Fruit fly (Drosophila melanogaster) whole organism, embryonic: ENCODE data around the gene kis.

ENCODE experiments used
- Aef1 ChIP-seq: fragments of 200-800 bp; sonication (Bioruptor generic); IDR thresholded peaks from 3 replicates; pipeline ENCODE4 v1.3.6; 2022; ENCODE audit warnings: missing biosample characterization, missing genetic modification characterization
- Bteb2 ChIP-seq: fragments of 200-800 bp; sonication (Bioruptor generic); optimal IDR thresholded peaks from 2 replicates; lab custom pipeline; 2016; ENCODE audit warnings: missing biosample characterization, missing genetic modification characterization
- CG12219 ChIP-seq: fragments of 200-800 bp; sonication (Bioruptor generic); optimal IDR thresholded peaks from 3 replicates; lab custom pipeline; 2018; ENCODE audit warnings: missing biosample characterization, mild to moderate bottlenecking, missing genetic modification characterization
- CG12236 ChIP-seq: fragments of 200-800 bp; sonication (Bioruptor generic); optimal IDR thresholded peaks from 2 replicates; lab custom pipeline; 2016; ENCODE audit warnings: missing biosample characterization, missing genetic modification characterization
- CG15601 ChIP-seq: fragments of 200-800 bp; sonication (Bioruptor generic); optimal IDR thresholded peaks from 3 replicates; lab custom pipeline; 2019; ENCODE audit warnings: missing biosample characterization, mild to moderate bottlenecking, missing genetic modification characterization, moderate library complexity
- CG16815 ChIP-seq: fragments of 200-800 bp; sonication (Bioruptor generic); optimal IDR thresholded peaks from 3 replicates; lab custom pipeline; 2017; ENCODE audit warnings: missing biosample characterization, mild to moderate bottlenecking, missing genetic modification characterization
- CG17568 ChIP-seq: fragments of 200-800 bp; sonication (Bioruptor generic); optimal IDR thresholded peaks from 2 replicates; lab custom pipeline; 2018; ENCODE audit warnings: missing biosample characterization, mild to moderate bottlenecking, missing genetic modification characterization, moderate library complexity
- CG18619 ChIP-seq: fragments of 200-800 bp; sonication (Bioruptor generic); optimal IDR thresholded peaks from 3 replicates; lab custom pipeline; 2017; ENCODE audit warnings: missing biosample characterization, mild to moderate bottlenecking, missing genetic modification characterization
- CG2116 ChIP-seq: fragments of 200-800 bp; sonication (Bioruptor generic); optimal IDR thresholded peaks from 3 replicates; lab custom pipeline; 2018; ENCODE audit warnings: missing biosample characterization, mild to moderate bottlenecking, missing genetic modification characterization
- CG2199 ChIP-seq: fragments of 200-800 bp; sonication (Bioruptor generic); IDR thresholded peaks from 3 replicates; pipeline ENCODE4 v1.3.6; 2022; ENCODE audit warnings: missing biosample characterization, missing genetic modification characterization
- CG31224 ChIP-seq: fragments of 200-800 bp; sonication (Bioruptor generic); IDR thresholded peaks from 2 replicates; pipeline ENCODE4 v1.3.6; 2022; ENCODE audit warnings: missing biosample characterization, missing genetic modification characterization
- CG31441 ChIP-seq: fragments of 200-800 bp; sonication (Bioruptor generic); IDR thresholded peaks from 2 replicates; pipeline ENCODE4 v1.3.6; 2022; ENCODE audit warnings: missing biosample characterization, missing genetic modification characterization
- CG32532 ChIP-seq: fragments of 200-800 bp; sonication (Bioruptor generic); IDR thresholded peaks from 2 replicates; pipeline ENCODE4 v1.3.6; 2022; ENCODE audit warnings: missing biosample characterization, missing genetic modification characterization
- CG34224 ChIP-seq: fragments of 200-800 bp; sonication (Bioruptor generic); IDR thresholded peaks from 3 replicates; pipeline ENCODE4 v1.3.6; 2022; ENCODE audit warnings: missing biosample characterization, missing genetic modification characterization; ENCODE audit not compliant: partially characterized antibody
- CG3726 ChIP-seq: fragments of 200-800 bp; sonication (Bioruptor generic); IDR thresholded peaks from 3 replicates; pipeline ENCODE4, ENCODE4 v1.3.6; 2022; ENCODE audit warnings: missing biosample characterization, missing genetic modification characterization
- CG4730 ChIP-seq: fragments of 200-800 bp; sonication (Bioruptor generic); IDR thresholded peaks from 2 replicates; pipeline ENCODE4 v1.3.6; 2022; ENCODE audit warnings: missing biosample characterization, missing genetic modification characterization
- CG6254 ChIP-seq: fragments of 200-800 bp; sonication (Bioruptor generic); optimal IDR thresholded peaks from 3 replicates; lab custom pipeline; 2017; ENCODE audit warnings: mild to moderate bottlenecking, missing biosample characterization, missing genetic modification reagents, missing genetic modification characterization
- CG7357 ChIP-seq: fragments of 200-800 bp; sonication (Bioruptor generic); IDR thresholded peaks from 3 replicates; pipeline ENCODE4 v1.3.6; 2022; ENCODE audit warnings: missing biosample characterization, missing genetic modification characterization
- CG7839 ChIP-seq: fragments of 200-800 bp; sonication (Bioruptor generic); optimal IDR thresholded peaks from 3 replicates; lab custom pipeline; 2018; ENCODE audit warnings: missing biosample characterization, mild to moderate bottlenecking, missing genetic modification characterization, moderate library complexity
- CG8089 ChIP-seq: fragments of 200-800 bp; sonication (Bioruptor generic); optimal IDR thresholded peaks from 3 replicates; lab custom pipeline; 2016; ENCODE audit warnings: missing biosample characterization, missing genetic modification characterization
- Dfd ChIP-seq, 2 experiments: fragments of >200 bp; optimal IDR thresholded peaks; 2 replicates each; lab custom pipeline; 2017; ENCODE audit warnings: missing biosample characterization in 2 of 2, missing genetic modification characterization in 2 of 2
- Dll ChIP-seq: fragments of 200-800 bp; sonication (Bioruptor generic); IDR thresholded peaks from 4 replicates; pipeline ENCODE4 v1.3.6; 2022; ENCODE audit warnings: missing biosample characterization, missing genetic modification characterization; ENCODE audit not compliant: partially characterized antibody
- Fer1 ChIP-seq: fragments of 200-800 bp; sonication (Bioruptor generic); optimal IDR thresholded peaks from 2 replicates; lab custom pipeline; 2017; ENCODE audit warnings: missing biosample characterization, mild to moderate bottlenecking, missing genetic modification characterization
- HLH54F ChIP-seq: fragments of 200-800 bp; sonication (Bioruptor generic); optimal IDR thresholded peaks from 3 replicates; lab custom pipeline; 2016; ENCODE audit warnings: missing biosample characterization, missing genetic modification characterization
- Mad ChIP-seq: fragments of 200-800 bp; sonication (Bioruptor generic); optimal IDR thresholded peaks from 2 replicates; lab custom pipeline; 2016; ENCODE audit warnings: missing biosample characterization, missing genetic modification characterization
- Max ChIP-seq: fragments of 200-800 bp; sonication (Bioruptor generic); optimal IDR thresholded peaks from 2 replicates; lab custom pipeline; 2016; ENCODE audit warnings: missing biosample characterization, mild to moderate bottlenecking, missing genetic modification characterization
- Myb ChIP-seq: fragments of 200-800 bp; sonication (Bioruptor generic); optimal IDR thresholded peaks from 2 replicates; lab custom pipeline; 2016; ENCODE audit warnings: missing biosample characterization, missing genetic modification characterization
- Sox102F ChIP-seq: fragments of 200-800 bp; sonication (Bioruptor generic); optimal IDR thresholded peaks from 2 replicates; lab custom pipeline; 2018; ENCODE audit warnings: missing biosample characterization, mild to moderate bottlenecking, missing genetic modification characterization, moderate library complexity
- Taf1 ChIP-seq: fragments of 200-800 bp; sonication (Bioruptor generic); IDR thresholded peaks from 2 replicates; pipeline ENCODE4 v1.3.6; 2022; ENCODE audit warnings: missing biosample characterization, missing genetic modification characterization
- ac ChIP-seq: fragments of 200-800 bp; sonication (Bioruptor generic); optimal IDR thresholded peaks from 3 replicates; lab custom pipeline; 2017; ENCODE audit warnings: missing biosample characterization, mild to moderate bottlenecking, missing genetic modification characterization
- ato ChIP-seq: fragments of 200-800 bp; sonication (Bioruptor generic); IDR thresholded peaks from 2 replicates; pipeline ENCODE4 v1.3.6; 2022; ENCODE audit warnings: missing biosample characterization, missing genetic modification characterization; ENCODE audit not compliant: partially characterized antibody
- br ChIP-seq: fragments of >200 bp; optimal IDR thresholded peaks from 2 replicates; lab custom pipeline; 2017
- btn ChIP-seq: fragments of 200-800 bp; sonication (Bioruptor generic); optimal IDR thresholded peaks from 2 replicates; lab custom pipeline; 2016; ENCODE audit warnings: missing biosample characterization, missing genetic modification characterization
- dysf ChIP-seq: fragments of 200-800 bp; sonication (Bioruptor generic); IDR thresholded peaks from 3 replicates; pipeline ENCODE4 v1.3.6; 2022; ENCODE audit warnings: missing biosample characterization, missing genetic modification characterization
- eyg ChIP-seq: fragments of 200-800 bp; sonication (Bioruptor generic); optimal IDR thresholded peaks from 3 replicates; lab custom pipeline; 2016; ENCODE audit warnings: missing biosample characterization, missing genetic modification characterization
- gem ChIP-seq: fragments of 200-800 bp; sonication (Bioruptor generic); optimal IDR thresholded peaks from 2 replicates; lab custom pipeline; 2019; ENCODE audit warnings: missing biosample characterization, mild to moderate bottlenecking, missing genetic modification characterization, moderate library complexity
- gfzf ChIP-seq: fragments of 200-800 bp; sonication (Bioruptor generic); optimal IDR thresholded peaks from 2 replicates; lab custom pipeline; 2016; ENCODE audit warnings: missing biosample characterization, mild to moderate bottlenecking, missing genetic modification characterization, moderate library complexity
- hth ChIP-seq: fragments of >200 bp; optimal IDR thresholded peaks from 2 replicates; lab custom pipeline; 2017; ENCODE audit warnings: inconsistent platforms
- kay ChIP-seq: fragments of 200-800 bp; sonication (Bioruptor generic); optimal IDR thresholded peaks from 2 replicates; lab custom pipeline; 2016; ENCODE audit warnings: missing biosample characterization, missing genetic modification characterization
- lbe ChIP-seq: fragments of 200-800 bp; sonication (Bioruptor generic); optimal IDR thresholded peaks from 2 replicates; lab custom pipeline; 2016; ENCODE audit warnings: missing biosample characterization, mild to moderate bottlenecking, missing genetic modification characterization
- lov ChIP-seq, 2 experiments: fragments of 200-800 bp in 1 of 2; fragments of >200 bp in 1 of 2; sonication (Bioruptor generic) in 1 of 2; IDR thresholded peaks in 1 of 2; optimal IDR thresholded peaks in 1 of 2; 2 replicates in 1 of 2; 3 replicates in 1 of 2; pipeline versions ENCODE4 v1.3.6 to Lab custom; 2017 to 2022; ENCODE audit warnings: missing biosample characterization in 1 of 2, missing genetic modification characterization in 1 of 2
- peb ChIP-seq: fragments of 200-800 bp; sonication (Bioruptor generic); IDR thresholded peaks from 2 replicates; pipeline ENCODE4 v1.3.6; 2022; ENCODE audit warnings: missing biosample characterization, missing genetic modification characterization
- pita ChIP-seq: fragments of 200-800 bp; sonication (Bioruptor generic); optimal IDR thresholded peaks from 2 replicates; lab custom pipeline; 2017; ENCODE audit warnings: missing biosample characterization, mild to moderate bottlenecking, missing genetic modification characterization
- pros ChIP-seq: fragments of 200-800 bp; sonication (Bioruptor generic); optimal IDR thresholded peaks from 3 replicates; lab custom pipeline; 2019; ENCODE audit warnings: missing biosample characterization, mild to moderate bottlenecking, missing genetic modification characterization, moderate library complexity
- pum ChIP-seq: fragments of 200-800 bp; sonication (Bioruptor generic); optimal IDR thresholded peaks from 2 replicates; lab custom pipeline; 2016; ENCODE audit warnings: missing biosample characterization, missing genetic modification characterization
- seq ChIP-seq: fragments of 200-800 bp; sonication (Bioruptor generic); IDR thresholded peaks from 2 replicates; pipeline ENCODE4 v1.3.6; 2022; ENCODE audit warnings: missing biosample characterization, missing genetic modification characterization
- sr ChIP-seq: fragments of 200-800 bp; sonication (Bioruptor generic); IDR thresholded peaks from 3 replicates; pipeline ENCODE4 v1.3.6; 2022; ENCODE audit warnings: missing biosample characterization, missing genetic modification characterization
- stc ChIP-seq: fragments of 200-800 bp; sonication (Bioruptor generic); IDR thresholded peaks from 2 replicates; pipeline ENCODE4 v1.3.6; 2022; ENCODE audit warnings: missing biosample characterization, missing genetic modification characterization
- toy ChIP-seq: fragments of 200-800 bp; sonication (Bioruptor generic); IDR thresholded peaks from 2 replicates; pipeline ENCODE4 v1.3.6; 2022; ENCODE audit warnings: missing biosample characterization, missing genetic modification characterization
- vvl ChIP-seq: fragments of 200-800 bp; sonication (Bioruptor generic); IDR thresholded peaks from 2 replicates; pipeline ENCODE4 v1.3.6; 2022; ENCODE audit warnings: missing biosample characterization, missing genetic modification characterization
- yki ChIP-seq: fragments of >200 bp; optimal IDR thresholded peaks from 3 replicates; lab custom pipeline; 2018
- zfh2 ChIP-seq: fragments of 200-800 bp; sonication (Bioruptor generic); optimal IDR thresholded peaks from 2 replicates; lab custom pipeline; 2016; ENCODE audit warnings: missing biosample characterization, missing genetic modification characterization

The kis gene

dm6 chr2L:223351-223750 is 27.3 kb downstream of the kis start (continued):
- TF ChIP-seq CG6254 (GFP tag; lab: Kevin White, UChicago) (peak; percentile 91), stc (GFP tag; lab: Robert Waterston, UW) (peak; percentile 93), seq (GFP tag; lab: Robert Waterston, UW) (peak; percentile 86), kay (GFP tag; lab: Kevin White, UChicago) (peak; percentile 19), Sox102F (GFP tag; lab: Kevin White, UChicago) (peak; percentile 91), Dfd (GFP tag; optimal IDR thresholded peaks at IDR 0.05; lab: Kevin White, UChicago) (no peak), CG18619 (peak; percentile 75), Taf1 (GFP tag; lab: Robert Waterston, UW) (0 out of 2 replicates have a peak, but pooled peaks have one; percentile 16), gem (tag; lab: Kevin White, UChicago) (peak; percentile 91), br (lab: Kevin White, UChicago) (no peak), CG12236 (peak; percentile 84), yki (lab: Kevin White, UChicago) (no peak), CG3726 (peak; percentile 91), CG12219 (GFP tag; lab: Kevin White, UChicago) (peak; percentile 81), HLH54F (GFP tag; lab: Kevin White, UChicago) (peak; percentile 68), CG17568 (peak; percentile 76), CG2199 (GFP tag; lab: Robert Waterston, UW) (peak; percentile 87), Max (GFP tag; lab: Kevin White, UChicago) (peak; percentile 81), CG7357 (GFP tag; lab: Robert Waterston, UW) (peak; percentile 74), CG8089 (GFP tag; lab: Kevin White, UChicago) (peak; percentile 82), CG15601 (tag; lab: Kevin White, UChicago) (peak; percentile 81), CG34224 (GFP tag; lab: Robert Waterston, UW) (no peak), pita (GFP tag; lab: Kevin White, UChicago) (no peak), CG16815 (GFP tag; lab: Kevin White, UChicago) (peak; percentile 80), vvl (GFP tag; lab: Robert Waterston, UW) (peak; percentile 97), CG2116 (GFP tag; lab: Kevin White, UChicago) (peak; percentile 53), pum (GFP tag; lab: Kevin White, UChicago) (peak; percentile 84), Aef1 (GFP tag; lab: Robert Waterston, UW) (peak; percentile 80), dysf (GFP tag; lab: Robert Waterston, UW) (peak; percentile 86), CG32532 (GFP tag; lab: Robert Waterston, UW) (peak; percentile 75), Bteb2 (GFP tag; lab: Kevin White, UChicago) (peak; percentile 76), CG4730 (GFP tag; lab: Robert Waterston, UW) (peak; percentile 81), zfh2 (peak; percentile 27), CG31224 (GFP tag; lab: Robert Waterston, UW) (peak; percentile 54), Fer1 (GFP tag; lab: Kevin White, UChicago) (peak; percentile 51), hth (no peak), gfzf (no peak), eyg (peak; percentile 80), CG31441 (GFP tag; lab: Robert Waterston, UW) (peak; percentile 92), peb (peak; percentile 89), sr (GFP tag; lab: Robert Waterston, UW) (peak; percentile 79; the same call in 1 of the 3 replicates), btn (GFP tag; lab: Kevin White, UChicago) (peak; percentile 90), toy (GFP tag; lab: Robert Waterston, UW) (peak; percentile 49; the same call in 1 of the 2 replicates), CG7839 (tag; lab: Kevin White, UChicago) (peak; percentile 84), lov (optimal IDR thresholded peaks at IDR 0.05; lab: Kevin White, UChicago) (no peak), lov (GFP tag; IDR thresholded peaks at IDR 0.05; lab: Robert Waterston, UW) (peak; percentile 96), ato (no peak), Dll (no peak), ac (GFP tag; lab: Kevin White, UChicago) (peak; percentile 72), lbe (peak; percentile 76), Mad (peak; percentile 76), pros (GFP tag; lab: Kevin White, UChicago) (no peak), Myb (peak; percentile 65)
